Worm (Caenorhabditis elegans) whole organism, mixed stage, embryonic: Measurements from ENCODE around the gene W07G4.7.

Experiments
- cnd-1 ChIP-seq: fragments of 200-800 bp; sonication (Bioruptor generic); optimal IDR thresholded peaks from 2 replicates; lab custom pipeline; 2018; ENCODE audit warnings: mild to moderate bottlenecking, missing genetic modification characterization, missing compliant biosample characterization
- elt-1 ChIP-seq: sonication (generic microtip); optimal IDR thresholded peaks from 2 replicates; lab custom pipeline; 2017; ENCODE audit warnings: missing genetic modification characterization, mild to moderate bottlenecking, missing compliant biosample characterization, antibody characterized with exemption, moderate library complexity, borderline replicate concordance; ENCODE audit not compliant: insufficient read depth

DNA sequence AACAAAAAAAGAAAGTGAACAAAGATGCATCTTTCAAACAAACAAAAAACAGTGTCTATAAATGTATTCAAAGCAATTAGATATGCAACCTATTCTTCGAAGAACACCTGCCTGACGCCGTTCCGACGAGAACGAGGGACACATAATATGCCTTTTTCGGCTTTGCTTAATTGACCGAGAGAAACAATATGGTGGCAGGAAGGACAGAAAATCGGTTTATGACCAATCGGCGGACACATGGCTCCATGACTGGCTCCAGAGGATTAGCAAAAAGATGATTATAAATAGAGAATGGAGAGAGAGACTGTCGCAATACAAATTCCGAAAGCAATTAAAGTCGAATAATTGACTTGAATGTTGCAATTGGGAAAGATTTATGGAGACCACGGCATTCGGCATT, 16.3 kb downstream of the W07G4.7 start:
- TF ChIP-seq elt-1 (tag; lab: Kevin White, UChicago) (no peak), cnd-1 (no peak)
